Worm (Caenorhabditis elegans): ENCODE data around the gene gst-16.

Gene gst-16

ce11 chrII:13600904-13601303 lies 23.3 kb downstream of the gst-16 start, which contains the start of gene csp-1:
Gene csp-1 (plus strand): TSS chrII:13601204.
- TF ChIP-seq hmg-4 (GFP tag; optimal IDR thresholded peaks at IDR 0.05), result no peak
- TF ChIP-seq flt-1 (GFP tag; IDR thresholded peaks at IDR 0.05), result no peak

- no peak for TF ChIP-seq flt-1 (GFP tag; IDR thresholded peaks at IDR 0.05)
- no peak for TF ChIP-seq ceh-13 (GFP tag; optimal IDR thresholded peaks at IDR 0.05)
- no peak for TF ChIP-seq scrt-1 (GFP tag; IDR thresholded peaks at IDR 0.05)
- peak; percentile 49 for TF ChIP-seq F13C5.2 (tag; optimal IDR thresholded peaks at IDR 0.05)
- TF ChIP-seq hmg-4 (GFP tag; optimal IDR thresholded peaks at IDR 0.05), result no peak
- TF ChIP-seq ceh-36 (tag; optimal IDR thresholded peaks at IDR 0.05), result no peak
- no peak for TF ChIP-seq hnd-1 (tag; optimal IDR thresholded peaks at IDR 0.05)
Observed at ce11 chrII:13596505-13596977, 27.7 kb downstream of the gst-16 start, which contains the start of the genes fbxc-23 and csc-1. Gene fbxc-23 (minus strand): TSS chrII:13596555. Gene csc-1 (plus strand): TSS chrII:13596955.

ce11 chrII:13595279-13595678 lies 29.0 kb downstream of the gst-16 start:
- TF ChIP-seq ama-1 (optimal IDR thresholded peaks at IDR 0.05) (no peak), B0310.2 (tag; optimal IDR thresholded peaks at IDR 0.05) (no peak), tra-4 (tag; optimal IDR thresholded peaks at IDR 0.05) (no peak), tbx-37 (GFP tag; conservative IDR thresholded peaks at IDR 0.05) (no peak), hmbx-1 (tag; optimal IDR thresholded peaks at IDR 0.05) (no peak), hmg-4 (GFP tag; optimal IDR thresholded peaks at IDR 0.05) (no peak), ceh-13 (GFP tag; optimal IDR thresholded peaks at IDR 0.05) (no peak), flt-1 (GFP tag; IDR thresholded peaks at IDR 0.05) (no peak), tbx-11 (GFP tag; IDR thresholded peaks at IDR 0.05) (no peak), sea-1 (GFP tag; conservative IDR thresholded peaks at IDR 0.05) (no peak), ceh-36 (tag; optimal IDR thresholded peaks at IDR 0.05) (no peak), ets-7 (tag; optimal IDR thresholded peaks at IDR 0.05) (no peak), F13C5.2 (tag; optimal IDR thresholded peaks at IDR 0.05) (no peak), aly-1 (tag; optimal IDR thresholded peaks at IDR 0.05) (no peak), hnd-1 (tag; optimal IDR thresholded peaks at IDR 0.05) (no peak), scrt-1 (GFP tag; IDR thresholded peaks at IDR 0.05) (no peak), pes-1 (GFP tag; IDR thresholded peaks at IDR 0.05) (no peak)

ce11 chrII:13593659-13594221 lies 30.5 kb downstream of the gst-16 start, which contains the start of gene clec-146:
Gene clec-146 (minus strand): TSS chrII:13593774.
- TF ChIP-seq ama-1 (optimal IDR thresholded peaks at IDR 0.05) (no peak), tra-4 (tag; optimal IDR thresholded peaks at IDR 0.05) (no peak), sea-1 (GFP tag; conservative IDR thresholded peaks at IDR 0.05) (no peak), hmg-4 (GFP tag; optimal IDR thresholded peaks at IDR 0.05) (no peak), tbx-37 (GFP tag; conservative IDR thresholded peaks at IDR 0.05) (no peak), hnd-1 (tag; optimal IDR thresholded peaks at IDR 0.05) (no peak), pes-1 (GFP tag; IDR thresholded peaks at IDR 0.05) (no peak), flt-1 (GFP tag; IDR thresholded peaks at IDR 0.05) (no peak), tbx-11 (GFP tag; IDR thresholded peaks at IDR 0.05) (no peak)

- TF ChIP-seq sea-1 (GFP tag; conservative IDR thresholded peaks at IDR 0.05) (no peak), hmbx-1 (tag; optimal IDR thresholded peaks at IDR 0.05) (no peak), tbx-37 (GFP tag; conservative IDR thresholded peaks at IDR 0.05) (no peak), ama-1 (optimal IDR thresholded peaks at IDR 0.05) (no peak), ceh-13 (GFP tag; optimal IDR thresholded peaks at IDR 0.05) (no peak), ceh-36 (tag; optimal IDR thresholded peaks at IDR 0.05) (no peak), ets-7 (tag; optimal IDR thresholded peaks at IDR 0.05) (no peak), hmg-4 (GFP tag; optimal IDR thresholded peaks at IDR 0.05) (no peak)
Observed at ce11 chrII:13590461-13590860, 33.8 kb downstream of the gst-16 start, which contains the start of gene clec-145. Gene clec-145 (minus strand): TSS chrII:13590561.

- TF ChIP-seq ama-1 (optimal IDR thresholded peaks at IDR 0.05), result no peak
- TF ChIP-seq aly-1 (tag; optimal IDR thresholded peaks at IDR 0.05), result no peak
- TF ChIP-seq ets-7 (tag; optimal IDR thresholded peaks at IDR 0.05), result no peak
- TF ChIP-seq B0310.2 (tag; optimal IDR thresholded peaks at IDR 0.05), result no peak
- no peak for TF ChIP-seq ceh-36 (tag; optimal IDR thresholded peaks at IDR 0.05)
- TF ChIP-seq hmbx-1 (tag; optimal IDR thresholded peaks at IDR 0.05), result no peak
- TF ChIP-seq hnd-1 (tag; optimal IDR thresholded peaks at IDR 0.05), result no peak
- no peak for TF ChIP-seq hmg-4 (GFP tag; optimal IDR thresholded peaks at IDR 0.05)
Observed at ce11 chrII:13585655-13586170, 38.5 kb downstream of the gst-16 start, which contains the start of gene Y48E1B.8. Gene Y48E1B.8 (plus strand): TSS chrII:13585705.

ce11 chrII:13575018-13575948 lies 49.0 kb downstream of the gst-16 start, which contains the start of the genes mrpl-37 and lin-38:
Gene mrpl-37 (minus strand): TSS chrII:13575068.
Gene lin-38 (plus strand): TSS chrII:13575925.
- TF ChIP-seq tbx-11 (GFP tag; IDR thresholded peaks at IDR 0.05), result no peak
- peak; percentile 28 for TF ChIP-seq hmg-4 (GFP tag; optimal IDR thresholded peaks at IDR 0.05)
- peak; percentile 48 for TF ChIP-seq F13C5.2 (tag; optimal IDR thresholded peaks at IDR 0.05)

Data from whole organism, early embryonic.